Worm (Caenorhabditis elegans) whole organism, L3 larva: ENCODE measurements around the gene F49F1.14.
"Not testable (repeated sequence)": the region's sequence is repeated elsewhere in the genome, so short reads cannot be mapped to it uniquely, and the experiment has no call there.

Experiments used
- R02D3.7 ChIP-seq: fragments of 150-350 bp; optimal IDR thresholded peaks from 2 replicates; lab custom pipeline; 2014; ENCODE audit warnings: missing biosample characterization, missing genetic modification characterization
- ama-1 ChIP-seq: fragments of 150-350 bp; optimal IDR thresholded peaks from 2 replicates; lab custom pipeline; 2018
- ceh-28 ChIP-seq: fragments of 150-350 bp; optimal IDR thresholded peaks from 2 replicates; lab custom pipeline; 2014; ENCODE audit warnings: missing biosample characterization, missing genetic modification reagents, missing genetic modification characterization
- ceh-82 ChIP-seq: fragments of 150-350 bp; optimal IDR thresholded peaks from 2 replicates; lab custom pipeline; 2014; ENCODE audit warnings: missing biosample characterization, missing genetic modification characterization
- ceh-9 ChIP-seq: sonication (generic microtip); optimal IDR thresholded peaks from 2 replicates; lab custom pipeline; 2018; ENCODE audit warnings: missing biosample characterization, missing genetic modification characterization
- daf-12 ChIP-seq: fragments of 150-350 bp; optimal IDR thresholded peaks from 2 replicates; lab custom pipeline; 2014; ENCODE audit warnings: missing biosample characterization, missing genetic modification reagents, missing genetic modification characterization
- egl-5 ChIP-seq: fragments of 150-350 bp; optimal IDR thresholded peaks from 2 replicates; lab custom pipeline; 2017; ENCODE audit warnings: missing biosample characterization, missing genetic modification reagents, missing genetic modification characterization, inconsistent platforms
- elt-1 ChIP-seq: fragments of 150-350 bp; optimal IDR thresholded peaks from 2 replicates; lab custom pipeline; 2014; ENCODE audit warnings: missing biosample characterization, missing genetic modification characterization
- elt-2 ChIP-seq: sonication (generic microtip); optimal IDR thresholded peaks from 2 replicates; lab custom pipeline; 2016; ENCODE audit warnings: missing genetic modification reagents, mild to moderate bottlenecking, missing genetic modification characterization, missing compliant biosample characterization
- fkh-10 ChIP-seq: sonication (generic microtip); optimal IDR thresholded peaks from 2 replicates; lab custom pipeline; 2017; ENCODE audit warnings: missing biosample characterization, missing genetic modification reagents, missing genetic modification characterization
- fos-1 ChIP-seq: fragments of 150-350 bp; optimal IDR thresholded peaks from 2 replicates; lab custom pipeline; 2014; ENCODE audit warnings: missing biosample characterization, missing genetic modification characterization
- hmg-11 ChIP-seq: sonication (generic microtip); optimal IDR thresholded peaks from 2 replicates; lab custom pipeline; 2016; ENCODE audit warnings: missing genetic modification characterization, missing compliant biosample characterization
- jun-1 ChIP-seq: fragments of 150-350 bp; optimal IDR thresholded peaks from 2 replicates; lab custom pipeline; 2014; ENCODE audit warnings: missing biosample characterization, missing genetic modification reagents, missing genetic modification characterization
- lin-15B ChIP-seq: fragments of 150-350 bp; optimal IDR thresholded peaks from 2 replicates; lab custom pipeline; 2014; ENCODE audit warnings: missing biosample characterization, missing genetic modification characterization
- lsy-12 ChIP-seq: sonication (generic microtip); optimal IDR thresholded peaks from 2 replicates; lab custom pipeline; 2016; ENCODE audit warnings: mild to moderate bottlenecking, missing genetic modification characterization, missing compliant biosample characterization
- mdl-1 ChIP-seq: fragments of 150-350 bp; optimal IDR thresholded peaks from 2 replicates; lab custom pipeline; 2014; ENCODE audit warnings: missing biosample characterization, missing genetic modification characterization
- mml-1 ChIP-seq: fragments of 150-350 bp; sonication (generic microtip); optimal IDR thresholded peaks from 3 replicates; lab custom pipeline; 2014; ENCODE audit warnings: missing biosample characterization, missing genetic modification characterization
- nhr-12 ChIP-seq: fragments of 150-350 bp; optimal IDR thresholded peaks from 2 replicates; lab custom pipeline; 2014; ENCODE audit warnings: missing biosample characterization, missing genetic modification characterization
- nhr-23 ChIP-seq: fragments of 150-350 bp; optimal IDR thresholded peaks from 2 replicates; lab custom pipeline; 2014; ENCODE audit warnings: missing biosample characterization, missing genetic modification reagents, missing genetic modification characterization
- nhr-237 ChIP-seq: fragments of 150-350 bp; optimal IDR thresholded peaks from 2 replicates; lab custom pipeline; 2014; ENCODE audit warnings: missing biosample characterization, missing genetic modification characterization
- nhr-25 ChIP-seq: sonication (generic microtip); optimal IDR thresholded peaks from 2 replicates; lab custom pipeline; 2017; ENCODE audit warnings: missing biosample characterization, missing genetic modification characterization
- nhr-28 ChIP-seq: fragments of 150-350 bp; optimal IDR thresholded peaks from 2 replicates; lab custom pipeline; 2014; ENCODE audit warnings: missing biosample characterization, missing genetic modification characterization
- nhr-76 ChIP-seq: fragments of 150-350 bp; sonication (generic microtip); optimal IDR thresholded peaks from 5 replicates; lab custom pipeline; 2014; ENCODE audit warnings: missing biosample characterization, missing genetic modification characterization
- nhr-77 ChIP-seq: fragments of 150-350 bp; optimal IDR thresholded peaks from 2 replicates; lab custom pipeline; 2014; ENCODE audit warnings: missing biosample characterization, missing genetic modification characterization
- pha-4 ChIP-seq: fragments of 150-350 bp; optimal IDR thresholded peaks from 2 replicates; lab custom pipeline; 2014; ENCODE audit warnings: missing biosample characterization, missing genetic modification reagents, missing genetic modification characterization
- pqm-1 ChIP-seq: fragments of 150-350 bp; optimal IDR thresholded peaks from 2 replicates; lab custom pipeline; 2017; ENCODE audit warnings: missing biosample characterization, missing genetic modification characterization, inconsistent platforms
- sea-2 ChIP-seq: fragments of 150-350 bp; sonication (generic microtip); optimal IDR thresholded peaks from 4 replicates; lab custom pipeline; 2014; ENCODE audit warnings: missing biosample characterization, missing genetic modification reagents, missing genetic modification characterization
- skn-1 ChIP-seq: fragments of 150-350 bp; optimal IDR thresholded peaks from 2 replicates; lab custom pipeline; 2014; ENCODE audit warnings: missing biosample characterization, missing genetic modification characterization
- snpc-4 ChIP-seq: fragments of 150-350 bp; optimal IDR thresholded peaks from 2 replicates; lab custom pipeline; 2014; ENCODE audit warnings: missing biosample characterization, missing genetic modification characterization
- unc-39 ChIP-seq: sonication (generic microtip); optimal IDR thresholded peaks from 4 replicates; lab custom pipeline; 2017; ENCODE audit warnings: missing biosample characterization, missing genetic modification characterization
- unc-62 ChIP-seq: fragments of 150-350 bp; sonication (generic microtip); optimal IDR thresholded peaks from 4 replicates; lab custom pipeline; 2014; ENCODE audit warnings: missing biosample characterization, missing genetic modification reagents, missing genetic modification characterization
- zag-1 ChIP-seq: fragments of 150-350 bp; optimal IDR thresholded peaks from 2 replicates; lab custom pipeline; 2014; ENCODE audit warnings: missing biosample characterization, missing genetic modification characterization
- ztf-11 ChIP-seq: fragments of 150-350 bp; optimal IDR thresholded peaks from 2 replicates; lab custom pipeline; 2014; ENCODE audit warnings: missing biosample characterization, missing genetic modification characterization

The F49F1.14 gene

ce11 chrIV:4140265-4140664 is 28.0 kb upstream of the F49F1.14 start, which contains the start of gene F49F1.18:
Gene F49F1.18, minus strand, starts transcription at chrIV:4140365.
- TF ChIP-seq nhr-12 (no peak), ama-1 (lab: Kevin White, UChicago) (no peak), nhr-76 (tag; lab: Kevin White, UChicago) (no peak), unc-39 (tag; lab: Kevin White, UChicago) (no peak), nhr-23 (tag; lab: Kevin White, UChicago) (no peak), ceh-82 (tag; lab: Kevin White, UChicago) (no peak), fos-1 (tag; lab: Kevin White, UChicago) (no peak), daf-12 (tag; lab: Kevin White, UChicago) (no peak), unc-62 (GFP tag; lab: Kevin White, UChicago) (no peak), sea-2 (GFP tag; lab: Kevin White, UChicago) (no peak)

DNA sequence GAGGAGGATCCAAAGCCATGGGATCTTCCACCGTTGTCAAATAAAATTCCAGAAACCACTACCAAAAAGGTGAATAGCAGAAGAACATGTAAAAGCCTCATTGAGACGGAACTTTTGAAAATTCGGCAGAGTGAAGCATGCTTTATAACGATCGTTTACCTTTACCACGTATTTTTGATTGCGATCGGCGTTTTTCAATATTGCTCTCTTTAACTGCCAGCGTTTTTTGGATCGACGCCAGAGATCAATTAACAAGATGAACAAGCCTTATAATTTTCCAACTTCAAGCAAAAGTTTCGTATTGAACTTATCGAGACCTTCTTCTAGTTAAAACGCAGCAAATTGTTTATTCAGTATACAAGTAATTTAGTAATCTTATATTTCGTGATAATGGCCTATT is 26.7 kb upstream of the F49F1.14 start, which contains the start of gene F49F1.10:
F49F1.10 (minus strand) TSS at position 101 of the 400 bp plus-strand sequence.
- TF ChIP-seq elt-1 (tag; lab: Kevin White, UChicago), result no peak
- no peak for TF ChIP-seq pha-4 (tag; lab: Kevin White, UChicago)
- TF ChIP-seq nhr-25, result no peak
- TF ChIP-seq mdl-1 (tag; lab: Kevin White, UChicago), result no peak
- TF ChIP-seq nhr-12, result no peak
- TF ChIP-seq unc-62 (GFP tag; lab: Kevin White, UChicago), result no peak
- TF ChIP-seq zag-1 (tag; lab: Kevin White, UChicago), result no peak
- TF ChIP-seq fkh-10 (GFP tag; lab: Kevin White, UChicago), result no peak
- TF ChIP-seq mml-1 (tag; lab: Kevin White, UChicago), result no peak
- TF ChIP-seq skn-1 (tag; lab: Kevin White, UChicago), result no peak
- TF ChIP-seq unc-39 (tag; lab: Kevin White, UChicago), result no peak
- TF ChIP-seq nhr-237, result no peak
- no peak for TF ChIP-seq nhr-77 (tag; lab: Kevin White, UChicago)
- no peak for TF ChIP-seq nhr-28 (tag; lab: Kevin White, UChicago)

DNA sequence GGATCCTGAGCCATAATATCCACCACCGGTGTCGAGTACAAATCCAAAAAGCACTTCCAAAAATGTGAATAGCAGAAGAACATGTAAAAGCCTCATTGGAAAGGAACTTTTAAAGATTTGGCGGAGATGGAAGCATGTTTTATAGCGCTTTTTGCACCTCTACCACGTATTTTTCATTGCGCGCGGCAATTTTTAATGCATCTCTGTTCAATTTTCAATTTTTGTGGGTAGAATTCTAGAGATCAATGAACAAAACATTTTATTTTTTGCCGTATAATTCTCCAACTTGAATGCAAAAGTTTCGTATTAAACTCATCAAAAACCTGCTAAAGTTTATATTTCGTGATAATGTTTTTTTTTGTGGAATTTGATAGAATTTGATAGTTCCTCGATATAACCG is 25.2 kb upstream of the F49F1.14 start, which contains the start of gene F49F1.9:
F49F1.9 (minus strand) TSS at position 101 of the 400 bp plus-strand sequence.
- TF ChIP-seq mdl-1 (tag; lab: Kevin White, UChicago) (no peak), unc-62 (GFP tag; lab: Kevin White, UChicago) (no peak), ceh-9 (tag; lab: Kevin White, UChicago) (no peak)

ce11 chrIV:4135744-4136143 is 23.5 kb upstream of the F49F1.14 start, which contains the start of gene F49F1.17:
Gene F49F1.17, minus strand, starts transcription at chrIV:4135844.
- TF ChIP-seq hmg-11 (tag; lab: Kevin White, UChicago) (no peak), jun-1 (tag; lab: Kevin White, UChicago) (no peak), lsy-12 (no peak), skn-1 (tag; lab: Kevin White, UChicago) (no peak), zag-1 (tag; lab: Kevin White, UChicago) (no peak), fkh-10 (GFP tag; lab: Kevin White, UChicago) (no peak), egl-5 (tag; lab: Kevin White, UChicago) (no peak), lin-15B (tag; lab: Kevin White, UChicago) (no peak)

ce11 chrIV:4125657-4126056 is 13.4 kb upstream of the F49F1.14 start, which contains the start of gene F49F1.7:
Gene F49F1.7, minus strand, starts transcription at chrIV:4125757.
- TF ChIP-seq nhr-23, nhr-76, R02D3.7 (tag; lab: Kevin White, UChicago): not testable (repeated sequence)
- TF ChIP-seq, all 47 proteins: peak for 0; not testable (repeated sequence) for 47

DNA sequence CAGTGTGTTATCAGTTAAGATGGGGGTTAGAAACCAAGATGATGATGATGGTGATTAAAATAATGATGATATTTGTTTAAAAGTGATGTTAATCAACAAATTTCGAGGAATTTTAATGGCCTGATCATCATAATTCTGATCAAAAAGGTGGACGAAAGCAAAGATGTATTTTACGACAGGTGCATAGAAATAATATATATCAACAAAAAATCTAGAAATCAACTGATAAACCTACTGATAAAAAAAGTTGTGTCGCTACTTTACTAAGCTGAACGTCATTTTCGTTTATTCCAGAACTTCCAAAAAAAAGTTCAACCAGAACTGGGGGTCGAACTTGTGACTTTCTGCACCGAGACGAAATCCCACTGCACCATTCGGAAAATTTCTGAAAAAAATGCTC is 10.8 kb upstream of the F49F1.14 start, which contains the start of gene mul-1:
mul-1 (minus strand) TSS at position 84 of the 400 bp plus-strand sequence.
- TF ChIP-seq sea-2 (GFP tag; lab: Kevin White, UChicago) (no peak), elt-2 (tag; lab: Kevin White, UChicago) (peak; percentile 69)

DNA sequence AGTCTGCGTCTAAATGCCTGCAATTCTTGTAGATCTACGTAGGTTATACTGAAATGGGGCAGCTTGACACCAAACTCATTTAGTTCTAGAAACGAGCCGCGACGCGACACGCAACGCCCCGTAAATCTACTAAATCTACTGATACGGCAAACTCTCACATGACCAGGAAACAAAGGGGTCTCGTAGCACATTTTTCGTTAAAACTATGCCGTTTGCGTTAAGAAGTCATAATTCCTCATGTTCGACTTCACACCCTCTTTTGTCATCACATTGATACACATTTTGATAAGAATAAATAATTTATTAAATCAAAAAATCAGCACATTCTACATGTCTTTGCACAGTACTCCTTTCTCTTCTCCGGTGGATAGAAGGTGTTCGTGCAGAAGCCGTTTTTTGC is 8.8 kb upstream of the F49F1.14 start:
- no peak for TF ChIP-seq R02D3.7 (tag; lab: Kevin White, UChicago)
- TF ChIP-seq snpc-4 (tag; lab: Kevin White, UChicago), result no peak
- TF ChIP-seq elt-2 (tag; lab: Kevin White, UChicago), result peak; percentile 77
- no peak for TF ChIP-seq ceh-28
- TF ChIP-seq pqm-1 (tag; lab: Kevin White, UChicago), result peak; percentile 31
- TF ChIP-seq ztf-11 (tag; lab: Kevin White, UChicago), result no peak
